Worm (Caenorhabditis elegans) whole organism, late embryonic: ENCODE results near the gene C16C8.11.
A peak's percentile ranks its signal among the peaks of the same experiment; 100 is the strongest.

Experiments used
- C08G9.2 ChIP-seq: sonication (generic microtip); optimal IDR thresholded peaks from 2 replicates; lab custom pipeline; 2016; ENCODE audit warnings: mild to moderate bottlenecking, missing genetic modification characterization, moderate library complexity, missing compliant biosample characterization
- C38D4.7 ChIP-seq: fragments of 200-800 bp; sonication (Bioruptor generic); optimal IDR thresholded peaks from 2 replicates; lab custom pipeline; 2018; ENCODE audit warnings: mild to moderate bottlenecking, missing genetic modification characterization, moderate library complexity, missing compliant biosample characterization
- F13H6.1 ChIP-seq: sonication (generic microtip); optimal IDR thresholded peaks from 2 replicates; lab custom pipeline; 2016; ENCODE audit warnings: missing genetic modification characterization, missing compliant biosample characterization
- K09A11.1 ChIP-seq: sonication (generic microtip); optimal IDR thresholded peaks from 2 replicates; lab custom pipeline; 2017; ENCODE audit warnings: antibody characterized with exemption, mild to moderate bottlenecking, missing genetic modification characterization, missing compliant biosample characterization; ENCODE audit not compliant: insufficient read depth
- T23F11.4 ChIP-seq: fragments of 200-800 bp; sonication (Bioruptor generic); optimal IDR thresholded peaks from 2 replicates; lab custom pipeline; 2018; ENCODE audit warnings: mild to moderate bottlenecking, missing genetic modification characterization, missing compliant biosample characterization
- Y22D7AL.16 ChIP-seq: sonication (generic microtip); optimal IDR thresholded peaks from 2 replicates; lab custom pipeline; 2016; ENCODE audit warnings: missing genetic modification characterization, missing compliant biosample characterization
- ceh-14 ChIP-seq: sonication (generic microtip); optimal IDR thresholded peaks from 2 replicates; lab custom pipeline; 2016; ENCODE audit warnings: missing genotype, missing genetic modification characterization, missing compliant biosample characterization
- ceh-18 ChIP-seq: sonication (generic microtip); optimal IDR thresholded peaks from 2 replicates; lab custom pipeline; 2016; ENCODE audit warnings: missing genetic modification characterization, missing compliant biosample characterization
- ceh-19 ChIP-seq: fragments of 200-800 bp; sonication (Bioruptor generic); optimal IDR thresholded peaks from 2 replicates; lab custom pipeline; 2018; ENCODE audit warnings: mild to moderate bottlenecking, missing genetic modification characterization, missing compliant biosample characterization
- ceh-2 ChIP-seq: sonication (generic microtip); optimal IDR thresholded peaks from 2 replicates; lab custom pipeline; 2016; ENCODE audit warnings: missing genotype, missing genetic modification characterization, missing compliant biosample characterization
- ceh-22 ChIP-seq: sonication (generic microtip); optimal IDR thresholded peaks from 2 replicates; lab custom pipeline; 2017; ENCODE audit warnings: missing biosample characterization, missing genetic modification characterization
- ceh-24 ChIP-seq: sonication (generic microtip); optimal IDR thresholded peaks from 2 replicates; lab custom pipeline; 2016; ENCODE audit warnings: mild to moderate bottlenecking, missing genetic modification characterization, missing compliant biosample characterization
- ceh-30 ChIP-seq: fragments of 150-350 bp; optimal IDR thresholded peaks from 2 replicates; lab custom pipeline; 2014; ENCODE audit warnings: missing biosample characterization, missing genetic modification characterization
- ceh-45 ChIP-seq: fragments of 200-800 bp; sonication (Bioruptor generic); IDR thresholded peaks from 2 replicates; pipeline ENCODE4 v1.3.6; 2022; ENCODE audit warnings: missing genetic modification reagents, missing genetic modification characterization, missing compliant biosample characterization
- ceh-6 ChIP-seq: fragments of 200-800 bp; sonication (Bioruptor generic); optimal IDR thresholded peaks from 2 replicates; lab custom pipeline; 2018; ENCODE audit warnings: mild to moderate bottlenecking, missing genetic modification characterization, missing compliant biosample characterization
- ceh-9 ChIP-seq: sonication (generic microtip); optimal IDR thresholded peaks from 2 replicates; lab custom pipeline; 2016; ENCODE audit warnings: mild to moderate bottlenecking, missing genetic modification characterization, inconsistent platforms, missing compliant biosample characterization
- che-1 ChIP-seq: sonication (generic microtip); optimal IDR thresholded peaks from 2 replicates; lab custom pipeline; 2016; ENCODE audit warnings: mild to moderate bottlenecking, missing genetic modification characterization, missing compliant biosample characterization
- dmd-4 ChIP-seq: sonication (generic microtip); optimal IDR thresholded peaks from 2 replicates; lab custom pipeline; 2016; ENCODE audit warnings: borderline replicate concordance, missing genetic modification characterization, missing compliant biosample characterization
- dve-1 ChIP-seq: sonication (generic microtip); optimal IDR thresholded peaks from 2 replicates; lab custom pipeline; 2017; ENCODE audit warnings: antibody characterized with exemption, mild to moderate bottlenecking, missing genetic modification characterization, missing compliant biosample characterization
- elt-2 ChIP-seq: sonication (generic microtip); optimal IDR thresholded peaks from 2 replicates; lab custom pipeline; 2016; ENCODE audit warnings: missing genetic modification reagents, missing genetic modification characterization, missing compliant biosample characterization
- elt-4 ChIP-seq: sonication (generic microtip); optimal IDR thresholded peaks from 2 replicates; lab custom pipeline; 2016; ENCODE audit warnings: missing genetic modification characterization, missing compliant biosample characterization
- eyg-1 ChIP-seq: sonication (generic microtip); optimal IDR thresholded peaks from 2 replicates; lab custom pipeline; 2016; ENCODE audit warnings: missing genotype, missing genetic modification characterization, missing compliant biosample characterization
- fax-1 ChIP-seq: sonication (generic microtip); optimal IDR thresholded peaks from 2 replicates; lab custom pipeline; 2016; ENCODE audit warnings: missing genotype, missing genetic modification characterization, missing compliant biosample characterization
- fkh-10 ChIP-seq: fragments of 150-350 bp; optimal IDR thresholded peaks from 2 replicates; lab custom pipeline; 2014; ENCODE audit warnings: missing biosample characterization, missing genetic modification reagents, missing genetic modification characterization
- fkh-6 ChIP-seq: sonication (generic microtip); optimal IDR thresholded peaks from 2 replicates; lab custom pipeline; 2016; ENCODE audit warnings: missing genetic modification characterization, missing compliant biosample characterization
- gmeb-2 ChIP-seq: sonication (generic microtip); optimal IDR thresholded peaks from 2 replicates; lab custom pipeline; 2016; ENCODE audit warnings: missing genetic modification characterization, inconsistent platforms, missing compliant biosample characterization
- hlh-13 ChIP-seq: fragments of 200-800 bp; sonication (Bioruptor generic); optimal IDR thresholded peaks from 2 replicates; lab custom pipeline; 2018; ENCODE audit warnings: mild to moderate bottlenecking, missing genetic modification characterization, missing compliant biosample characterization
- hlh-15 ChIP-seq: sonication (generic microtip); optimal IDR thresholded peaks from 2 replicates; lab custom pipeline; 2016; ENCODE audit warnings: missing genetic modification characterization, missing compliant biosample characterization
- hlh-6 ChIP-seq: sonication (generic microtip); optimal IDR thresholded peaks from 2 replicates; lab custom pipeline; 2016; ENCODE audit warnings: missing genotype, missing genetic modification characterization, missing compliant biosample characterization
- lim-6 ChIP-seq: sonication (generic microtip); optimal IDR thresholded peaks from 2 replicates; lab custom pipeline; 2016; ENCODE audit warnings: missing genetic modification characterization, missing compliant biosample characterization
- lin-11 ChIP-seq: fragments of 200-800 bp; sonication (Bioruptor generic); optimal IDR thresholded peaks from 2 replicates; lab custom pipeline; 2018; ENCODE audit warnings: mild to moderate bottlenecking, missing genetic modification characterization, missing compliant biosample characterization
- madf-2 ChIP-seq: sonication (generic microtip); optimal IDR thresholded peaks from 2 replicates; lab custom pipeline; 2017; ENCODE audit warnings: missing genetic modification characterization, missing compliant biosample characterization
- mec-3 ChIP-seq: sonication (generic microtip); optimal IDR thresholded peaks from 2 replicates; lab custom pipeline; 2016; ENCODE audit warnings: borderline replicate concordance, missing genetic modification characterization, missing compliant biosample characterization
- nfya-1 ChIP-seq: sonication (generic microtip); optimal IDR thresholded peaks from 2 replicates; lab custom pipeline; 2017; ENCODE audit warnings: missing genetic modification characterization, mild to moderate bottlenecking, missing compliant biosample characterization, antibody characterized with exemption, moderate library complexity
- nhr-11 ChIP-seq: fragments of 150-350 bp; optimal IDR thresholded peaks from 2 replicates; lab custom pipeline; 2014; ENCODE audit warnings: missing biosample characterization, missing genetic modification characterization
- nhr-232 ChIP-seq: sonication (generic microtip); optimal IDR thresholded peaks from 2 replicates; lab custom pipeline; 2016; ENCODE audit warnings: missing genetic modification characterization, missing compliant biosample characterization
- npax-4 ChIP-seq: sonication (generic microtip); optimal IDR thresholded peaks from 2 replicates; lab custom pipeline; 2016; ENCODE audit warnings: missing genetic modification characterization, missing compliant biosample characterization
- odd-2 ChIP-seq: sonication (generic microtip); optimal IDR thresholded peaks from 2 replicates; lab custom pipeline; 2017; ENCODE audit warnings: antibody characterized with exemption, mild to moderate bottlenecking, missing genetic modification characterization, missing compliant biosample characterization
- pag-3 ChIP-seq: sonication (generic microtip); optimal IDR thresholded peaks from 2 replicates; lab custom pipeline; 2016; ENCODE audit warnings: missing compliant biosample characterization, missing genetic modification characterization, borderline replicate concordance
- pat-9 ChIP-seq: fragments of 200-800 bp; sonication (Bioruptor generic); optimal IDR thresholded peaks from 2 replicates; lab custom pipeline; 2018; ENCODE audit warnings: mild to moderate bottlenecking, missing genetic modification characterization, moderate library complexity, missing compliant biosample characterization
- pax-1 ChIP-seq: fragments of 150-350 bp; optimal IDR thresholded peaks from 2 replicates; lab custom pipeline; 2014; ENCODE audit warnings: missing biosample characterization, missing genetic modification characterization
- pha-2 ChIP-seq: sonication (generic microtip); optimal IDR thresholded peaks from 2 replicates; lab custom pipeline; 2017; ENCODE audit warnings: mild to moderate bottlenecking, missing genetic modification characterization, missing compliant biosample characterization
- pha-4 ChIP-seq: fragments of 150-350 bp; optimal IDR thresholded peaks from 2 replicates; lab custom pipeline; 2018; ENCODE audit warnings: missing biosample characterization, missing genetic modification reagents, missing genetic modification characterization
- pros-1 ChIP-seq: fragments of 150-350 bp; optimal IDR thresholded peaks from 2 replicates; lab custom pipeline; 2014; ENCODE audit warnings: missing biosample characterization, missing genetic modification reagents, missing genetic modification characterization
- ref-2 ChIP-seq: sonication (generic microtip); optimal IDR thresholded peaks from 2 replicates; lab custom pipeline; 2016; ENCODE audit warnings: missing genetic modification characterization, missing compliant biosample characterization
- sdc-2 ChIP-seq: sonication (generic microtip); optimal IDR thresholded peaks from 2 replicates; lab custom pipeline; 2016; ENCODE audit warnings: missing genotype, missing genetic modification characterization, missing compliant biosample characterization
- sox-2 ChIP-seq: fragments of 200-800 bp; sonication (Bioruptor generic); IDR thresholded peaks from 2 replicates; pipeline ENCODE4 v1.3.6; 2022; ENCODE audit warnings: missing genetic modification reagents, missing genetic modification characterization, missing compliant biosample characterization
- sox-4 ChIP-seq: sonication (generic microtip); optimal IDR thresholded peaks from 2 replicates; lab custom pipeline; 2017; ENCODE audit warnings: mild to moderate bottlenecking, missing genetic modification characterization, inconsistent platforms, missing compliant biosample characterization
- tbx-2 ChIP-seq: sonication (generic microtip); optimal IDR thresholded peaks from 2 replicates; lab custom pipeline; 2016; ENCODE audit warnings: missing genetic modification characterization, missing compliant biosample characterization
- ttx-3 ChIP-seq: sonication (generic microtip); optimal IDR thresholded peaks from 2 replicates; lab custom pipeline; 2016; ENCODE audit warnings: missing genetic modification reagents, missing genetic modification characterization, missing compliant biosample characterization
- unc-3 ChIP-seq, 2 experiments: fragments of 200-800 bp in 1 of 2; sonication (Bioruptor generic) in 1 of 2; sonication (generic microtip) in 1 of 2; conservative IDR thresholded peaks in 1 of 2; optimal IDR thresholded peaks in 1 of 2; 2 replicates each; pipeline versions ENCODE4 v1.3.6 to Lab custom; 2016 to 2022; ENCODE audit warnings: missing compliant biosample characterization in 2 of 2, missing genetic modification characterization in 2 of 2, missing genetic modification reagents in 1 of 2
- ztf-16 ChIP-seq: sonication (generic microtip); optimal IDR thresholded peaks from 2 replicates; lab custom pipeline; 2017; ENCODE audit warnings: missing genetic modification characterization, missing compliant biosample characterization

The C16C8.11 gene

ce11 chrII:3439244-3439698 lies 14.2 kb upstream of the C16C8.11 start:
- peak; percentile 57 for TF ChIP-seq C38D4.7
- TF ChIP-seq pros-1 (tag; lab: Kevin White, UChicago) = no peak
- TF ChIP-seq ceh-18 (tag; lab: Kevin White, UChicago) = no peak
- TF ChIP-seq hlh-13 (GFP tag; lab: Kevin White, UChicago) = peak; percentile 48
- no peak for TF ChIP-seq ceh-24 (tag; lab: Kevin White, UChicago)
- no peak for TF ChIP-seq K09A11.1 (tag; lab: Kevin White, UChicago)
- TF ChIP-seq hlh-6 (tag; lab: Kevin White, UChicago) = peak; percentile 63
- peak; percentile 40 for TF ChIP-seq ceh-2 (tag; lab: Kevin White, UChicago)
- TF ChIP-seq elt-2 (tag; lab: Kevin White, UChicago) = peak; percentile 97
- TF ChIP-seq pha-4 (tag; lab: Kevin White, UChicago) = no peak
- TF ChIP-seq fkh-10 (GFP tag; lab: Kevin White, UChicago) = no peak
- peak; percentile 15 for TF ChIP-seq lin-11
- TF ChIP-seq sox-2 = no peak
- peak; percentile 29 for TF ChIP-seq pat-9
- TF ChIP-seq ref-2 (tag; lab: Kevin White, UChicago) = no peak
- TF ChIP-seq madf-2 = peak; percentile 19
- TF ChIP-seq nfya-1 (tag; lab: Kevin White, UChicago) = no peak
- TF ChIP-seq ztf-16 (tag; lab: Kevin White, UChicago) = no peak
- TF ChIP-seq fkh-6 (tag; lab: Kevin White, UChicago) = no peak
- TF ChIP-seq ceh-30 (tag; lab: Kevin White, UChicago) = no peak
- TF ChIP-seq nhr-11 (tag; lab: Kevin White, UChicago) = no peak
- no peak for TF ChIP-seq odd-2 (tag; lab: Kevin White, UChicago)
- no peak for TF ChIP-seq pax-1 (tag; lab: Kevin White, UChicago)
- peak; percentile 30 for TF ChIP-seq dve-1 (tag; lab: Kevin White, UChicago)
- TF ChIP-seq ceh-6 (GFP tag; lab: Kevin White, UChicago) = peak; percentile 64
- no peak for TF ChIP-seq ttx-3
- TF ChIP-seq dmd-4 (tag; lab: Kevin White, UChicago) = peak; percentile 31
- no peak for TF ChIP-seq lim-6 (tag; lab: Kevin White, UChicago)
- peak; percentile 42 for TF ChIP-seq Y22D7AL.16 (tag; lab: Kevin White, UChicago)
- TF ChIP-seq T23F11.4 (GFP tag; lab: Kevin White, UChicago) = peak; percentile 26
- peak; percentile 24 for TF ChIP-seq fax-1 (tag; lab: Kevin White, UChicago)
- peak; percentile 44 for TF ChIP-seq sdc-2 (tag; lab: Kevin White, UChicago)
- no peak for TF ChIP-seq mec-3 (tag; lab: Kevin White, UChicago)
- TF ChIP-seq pag-3 (tag; lab: Kevin White, UChicago) = no peak
- TF ChIP-seq C08G9.2 = peak; percentile 12
- TF ChIP-seq hlh-15 (tag; lab: Kevin White, UChicago) = peak; percentile 20
- peak; percentile 56 for TF ChIP-seq pha-2 (tag; lab: Kevin White, UChicago)
- peak; percentile 7 for TF ChIP-seq ceh-9
- TF ChIP-seq unc-3 (GFP tag; conservative IDR thresholded peaks at IDR 0.05; lab: Robert Waterston, UW) = peak; percentile 56; the same call in 1 of the 2 replicates
- no peak for TF ChIP-seq unc-3 (tag; optimal IDR thresholded peaks at IDR 0.05; lab: Kevin White, UChicago)
- TF ChIP-seq nhr-232 (tag; lab: Kevin White, UChicago) = no peak
- peak; percentile 63 for TF ChIP-seq che-1
- TF ChIP-seq elt-4 (tag; lab: Kevin White, UChicago) = no peak
- 0 out of 2 replicates have a peak, but pooled peaks have one; percentile 51 for TF ChIP-seq ceh-45 (GFP tag; lab: Robert Waterston, UW)
- TF ChIP-seq eyg-1 (tag; lab: Kevin White, UChicago) = no peak
- peak; percentile 62 for TF ChIP-seq sox-4 (tag; lab: Kevin White, UChicago)
- TF ChIP-seq tbx-2 (tag; lab: Kevin White, UChicago) = peak; percentile 8
- TF ChIP-seq ceh-22 = no peak
- TF ChIP-seq ceh-19 (GFP tag; lab: Kevin White, UChicago) = peak; percentile 16
- peak; percentile 59 for TF ChIP-seq gmeb-2 (tag; lab: Kevin White, UChicago)
- peak; percentile 47 for TF ChIP-seq ceh-14
- no peak for TF ChIP-seq F13H6.1 (tag; lab: Kevin White, UChicago)
- no peak for TF ChIP-seq npax-4 (tag; lab: Kevin White, UChicago)
